Fruit fly (Drosophila melanogaster) whole organism, embryonic: ENCODE results near the gene CG33687.
A peak's percentile ranks its signal among the peaks of the same experiment; 100 is the strongest.

Experiments
- Abd-B ChIP-seq: fragments of 200-800 bp; sonication (Bioruptor generic); optimal IDR thresholded peaks from 2 replicates; lab custom pipeline; 2018; ENCODE audit warnings: missing biosample characterization, mild to moderate bottlenecking, missing genetic modification characterization, moderate library complexity
- BtbVII ChIP-seq: fragments of 200-800 bp; sonication (Bioruptor generic); optimal IDR thresholded peaks from 3 replicates; lab custom pipeline; 2017; ENCODE audit warnings: missing biosample characterization, mild to moderate bottlenecking, missing genetic modification characterization
- CG10209 ChIP-seq: fragments of 200-800 bp; sonication (Bioruptor generic); optimal IDR thresholded peaks from 3 replicates; lab custom pipeline; 2017; ENCODE audit warnings: missing biosample characterization, mild to moderate bottlenecking, missing genetic modification characterization, missing genetic modification reagents
- CG10321 ChIP-seq: fragments of 200-800 bp; sonication (Bioruptor generic); IDR thresholded peaks from 2 replicates; pipeline ENCODE4 v1.3.6; 2022; ENCODE audit warnings: missing biosample characterization, missing genetic modification characterization
- CG10431 ChIP-seq: fragments of 200-800 bp; sonication (Bioruptor generic); optimal IDR thresholded peaks from 3 replicates; lab custom pipeline; 2018; ENCODE audit warnings: missing biosample characterization, mild to moderate bottlenecking, missing genetic modification characterization
- CG11398 ChIP-seq: fragments of 200-800 bp; sonication (Bioruptor generic); optimal IDR thresholded peaks from 2 replicates; lab custom pipeline; 2016; ENCODE audit warnings: missing biosample characterization, missing genetic modification characterization
- CG15011 ChIP-seq: fragments of 200-800 bp; sonication (Bioruptor generic); optimal IDR thresholded peaks from 3 replicates; lab custom pipeline; 2018; ENCODE audit warnings: missing biosample characterization, mild to moderate bottlenecking, missing genetic modification characterization
- CG16815 ChIP-seq: fragments of 200-800 bp; sonication (Bioruptor generic); optimal IDR thresholded peaks from 3 replicates; lab custom pipeline; 2017; ENCODE audit warnings: missing biosample characterization, mild to moderate bottlenecking, missing genetic modification characterization
- CG17568 ChIP-seq: fragments of 200-800 bp; sonication (Bioruptor generic); optimal IDR thresholded peaks from 2 replicates; lab custom pipeline; 2018; ENCODE audit warnings: missing biosample characterization, mild to moderate bottlenecking, missing genetic modification characterization, moderate library complexity
- CG17802 ChIP-seq: fragments of 200-800 bp; sonication (Bioruptor generic); optimal IDR thresholded peaks from 2 replicates; lab custom pipeline; 2018; ENCODE audit warnings: missing biosample characterization, mild to moderate bottlenecking, missing genetic modification characterization, moderate library complexity
- CG17829 ChIP-seq: fragments of 200-800 bp; optimal IDR thresholded peaks from 2 replicates; lab custom pipeline; 2019; ENCODE audit warnings: missing biosample characterization, mild to moderate bottlenecking, missing genetic modification characterization, moderate library complexity
- CG2120 ChIP-seq: fragments of 200-800 bp; sonication (Bioruptor generic); optimal IDR thresholded peaks from 3 replicates; lab custom pipeline; 2016; ENCODE audit warnings: missing biosample characterization, missing genetic modification characterization
- CG30403 ChIP-seq: fragments of 200-800 bp; sonication (Bioruptor generic); optimal IDR thresholded peaks from 3 replicates; lab custom pipeline; 2016; ENCODE audit warnings: missing biosample characterization, missing genetic modification characterization
- CG31224 ChIP-seq: fragments of 200-800 bp; sonication (Bioruptor generic); IDR thresholded peaks from 2 replicates; pipeline ENCODE4 v1.3.6; 2022; ENCODE audit warnings: missing biosample characterization, missing genetic modification characterization
- CG3847 ChIP-seq: fragments of 200-800 bp; sonication (Bioruptor generic); IDR thresholded peaks from 2 replicates; pipeline ENCODE4 v1.3.6; 2022; ENCODE audit warnings: missing biosample characterization, missing genetic modification characterization
- CG4730 ChIP-seq: fragments of 200-800 bp; sonication (Bioruptor generic); IDR thresholded peaks from 2 replicates; pipeline ENCODE4 v1.3.6; 2022; ENCODE audit warnings: missing biosample characterization, missing genetic modification characterization
- CG6254 ChIP-seq: fragments of 200-800 bp; sonication (Bioruptor generic); optimal IDR thresholded peaks from 3 replicates; lab custom pipeline; 2017; ENCODE audit warnings: mild to moderate bottlenecking, missing biosample characterization, missing genetic modification reagents, missing genetic modification characterization
- CG6272 ChIP-seq: fragments of 200-800 bp; sonication (Bioruptor generic); IDR thresholded peaks from 2 replicates; pipeline ENCODE4 v1.3.6; 2022; ENCODE audit warnings: missing biosample characterization, missing genetic modification characterization
- CG6654 ChIP-seq: fragments of 200-800 bp; sonication (Bioruptor generic); optimal IDR thresholded peaks from 2 replicates; lab custom pipeline; 2017; ENCODE audit warnings: missing biosample characterization, mild to moderate bottlenecking, missing genetic modification characterization
- CG7372 ChIP-seq: fragments of 200-800 bp; sonication (Bioruptor generic); IDR thresholded peaks from 2 replicates; pipeline ENCODE4 v1.3.6; 2022; ENCODE audit warnings: missing biosample characterization, missing genetic modification characterization
- CG8290 ChIP-seq, 3 experiments: fragments of 200-800 bp; sonication (Bioruptor generic); optimal IDR thresholded peaks; 2 replicates each; lab custom pipeline; 2016 to 2019; ENCODE audit warnings: missing biosample characterization in 3 of 3, missing genetic modification characterization in 3 of 3, mild to moderate bottlenecking in 2 of 3, moderate library complexity in 1 of 3
- CG9797 ChIP-seq: fragments of 200-800 bp; sonication (Bioruptor generic); optimal IDR thresholded peaks from 3 replicates; lab custom pipeline; 2018; ENCODE audit warnings: missing biosample characterization, mild to moderate bottlenecking, missing genetic modification characterization
- CTCF ChIP-seq: fragments of 200-800 bp; sonication (Bioruptor generic); optimal IDR thresholded peaks from 2 replicates; lab custom pipeline; 2017; ENCODE audit warnings: missing biosample characterization, mild to moderate bottlenecking, missing genetic modification characterization, moderate library complexity
- Doc3 ChIP-seq: fragments of 200-800 bp; sonication (Bioruptor generic); IDR thresholded peaks from 3 replicates; pipeline ENCODE4 v1.3.6; 2022; ENCODE audit warnings: missing biosample characterization, missing genetic modification characterization; ENCODE audit not compliant: partially characterized antibody
- Gsc ChIP-seq: fragments of 200-800 bp; sonication (Bioruptor generic); IDR thresholded peaks from 2 replicates; pipeline ENCODE4 v1.3.6; 2022; ENCODE audit warnings: missing biosample characterization, missing genetic modification characterization
- Hr78 ChIP-seq, 2 experiments: fragments of 200-800 bp in 1 of 2; fragments of >200 bp in 1 of 2; sonication (Bioruptor generic) in 1 of 2; optimal IDR thresholded peaks; 2 replicates each; lab custom pipeline; 2017 to 2019; ENCODE audit warnings: missing biosample characterization in 2 of 2, missing genetic modification characterization in 2 of 2, mild to moderate bottlenecking in 1 of 2, moderate library complexity in 1 of 2
- MESR4 ChIP-seq: fragments of 200-800 bp; sonication (Bioruptor generic); optimal IDR thresholded peaks from 2 replicates; lab custom pipeline; 2018; ENCODE audit warnings: missing biosample characterization, mild to moderate bottlenecking, missing genetic modification characterization, moderate library complexity
- NC2β ChIP-seq: fragments of 200-800 bp; sonication (Bioruptor generic); optimal IDR thresholded peaks from 2 replicates; lab custom pipeline; 2016; ENCODE audit warnings: missing biosample characterization, missing genetic modification characterization
- aop ChIP-seq: fragments of 200-800 bp; sonication (Bioruptor generic); IDR thresholded peaks from 2 replicates; pipeline ENCODE4 v1.3.6; 2022; ENCODE audit warnings: missing biosample characterization, missing genetic modification characterization
- ara ChIP-seq: fragments of 200-800 bp; sonication (Bioruptor generic); IDR thresholded peaks from 2 replicates; pipeline ENCODE4 v1.3.6; 2022; ENCODE audit warnings: missing biosample characterization, missing genetic modification characterization
- esg ChIP-seq: fragments of 200-800 bp; sonication (Bioruptor generic); conservative IDR thresholded peaks from 2 replicates; pipeline ENCODE4 v1.3.6; 2022; ENCODE audit warnings: missing biosample characterization, missing genetic modification characterization
- fd102C ChIP-seq: fragments of 200-800 bp; sonication (Bioruptor generic); optimal IDR thresholded peaks from 2 replicates; lab custom pipeline; 2018; ENCODE audit warnings: missing biosample characterization, mild to moderate bottlenecking, missing genetic modification characterization, moderate library complexity
- fd64A ChIP-seq: fragments of 200-800 bp; sonication (Bioruptor generic); optimal IDR thresholded peaks from 3 replicates; lab custom pipeline; 2018; ENCODE audit warnings: missing biosample characterization, mild to moderate bottlenecking, missing genetic modification characterization
- gcm ChIP-seq: fragments of 200-800 bp; sonication (Bioruptor generic); optimal IDR thresholded peaks from 2 replicates; lab custom pipeline; 2019; ENCODE audit warnings: missing biosample characterization, mild to moderate bottlenecking, missing genetic modification characterization, moderate library complexity
- gem ChIP-seq: fragments of 200-800 bp; sonication (Bioruptor generic); optimal IDR thresholded peaks from 2 replicates; lab custom pipeline; 2019; ENCODE audit warnings: missing biosample characterization, mild to moderate bottlenecking, missing genetic modification characterization, moderate library complexity
- kah ChIP-seq: fragments of 200-800 bp; sonication (Bioruptor generic); optimal IDR thresholded peaks from 2 replicates; lab custom pipeline; 2018; ENCODE audit warnings: missing biosample characterization, mild to moderate bottlenecking, missing genetic modification characterization
- lola ChIP-seq, 3 experiments: fragments of >200 bp in 2 of 3; fragments of 200-800 bp in 1 of 3; sonication (Bioruptor generic) in 1 of 3; optimal IDR thresholded peaks; 2 replicates each; lab custom pipeline; 2017 to 2019; ENCODE audit warnings: missing biosample characterization in 3 of 3, missing genetic modification characterization in 3 of 3, mild to moderate bottlenecking in 1 of 3, moderate library complexity in 1 of 3
- mirr ChIP-seq: fragments of 200-800 bp; sonication (Bioruptor generic); optimal IDR thresholded peaks from 3 replicates; lab custom pipeline; 2018; ENCODE audit warnings: missing biosample characterization, mild to moderate bottlenecking, missing genetic modification characterization
- nau ChIP-seq: fragments of 200-800 bp; sonication (Bioruptor generic); optimal IDR thresholded peaks from 3 replicates; lab custom pipeline; 2017; ENCODE audit warnings: missing biosample characterization, mild to moderate bottlenecking, missing genetic modification characterization, missing genetic modification reagents
- pb ChIP-seq: fragments of 200-800 bp; sonication (Bioruptor generic); optimal IDR thresholded peaks from 3 replicates; lab custom pipeline; 2016; ENCODE audit warnings: missing biosample characterization, missing genetic modification characterization
- psq ChIP-seq: fragments of 200-800 bp; sonication (Bioruptor generic); optimal IDR thresholded peaks from 2 replicates; lab custom pipeline; 2017; ENCODE audit warnings: missing biosample characterization, missing genetic modification characterization
- sima ChIP-seq: fragments of 200-800 bp; sonication (Bioruptor generic); optimal IDR thresholded peaks from 2 replicates; lab custom pipeline; 2016; ENCODE audit warnings: missing biosample characterization, missing genetic modification characterization
- ssp ChIP-seq: fragments of 200-800 bp; sonication (Bioruptor generic); IDR thresholded peaks from 2 replicates; pipeline ENCODE4 v1.3.6; 2022; ENCODE audit warnings: missing biosample characterization, missing genetic modification characterization
- stc ChIP-seq: fragments of 200-800 bp; sonication (Bioruptor generic); IDR thresholded peaks from 2 replicates; pipeline ENCODE4 v1.3.6; 2022; ENCODE audit warnings: missing biosample characterization, missing genetic modification characterization
- trem ChIP-seq: fragments of 200-800 bp; optimal IDR thresholded peaks from 3 replicates; lab custom pipeline; 2019; ENCODE audit warnings: missing biosample characterization, mild to moderate bottlenecking, missing genetic modification characterization, moderate library complexity
- trh ChIP-seq: fragments of 200-800 bp; sonication (Bioruptor generic); optimal IDR thresholded peaks from 2 replicates; lab custom pipeline; 2016; ENCODE audit warnings: missing biosample characterization, missing genetic modification characterization
- tx ChIP-seq: fragments of 200-800 bp; sonication (Bioruptor generic); optimal IDR thresholded peaks from 2 replicates; lab custom pipeline; 2016; ENCODE audit warnings: missing biosample characterization, missing genetic modification characterization
- vvl ChIP-seq: fragments of 200-800 bp; sonication (Bioruptor generic); IDR thresholded peaks from 2 replicates; pipeline ENCODE4 v1.3.6; 2022; ENCODE audit warnings: missing biosample characterization, missing genetic modification characterization
- zfh2 ChIP-seq: fragments of 200-800 bp; sonication (Bioruptor generic); optimal IDR thresholded peaks from 2 replicates; lab custom pipeline; 2016; ENCODE audit warnings: missing biosample characterization, missing genetic modification characterization

The CG33687 gene

DNA sequence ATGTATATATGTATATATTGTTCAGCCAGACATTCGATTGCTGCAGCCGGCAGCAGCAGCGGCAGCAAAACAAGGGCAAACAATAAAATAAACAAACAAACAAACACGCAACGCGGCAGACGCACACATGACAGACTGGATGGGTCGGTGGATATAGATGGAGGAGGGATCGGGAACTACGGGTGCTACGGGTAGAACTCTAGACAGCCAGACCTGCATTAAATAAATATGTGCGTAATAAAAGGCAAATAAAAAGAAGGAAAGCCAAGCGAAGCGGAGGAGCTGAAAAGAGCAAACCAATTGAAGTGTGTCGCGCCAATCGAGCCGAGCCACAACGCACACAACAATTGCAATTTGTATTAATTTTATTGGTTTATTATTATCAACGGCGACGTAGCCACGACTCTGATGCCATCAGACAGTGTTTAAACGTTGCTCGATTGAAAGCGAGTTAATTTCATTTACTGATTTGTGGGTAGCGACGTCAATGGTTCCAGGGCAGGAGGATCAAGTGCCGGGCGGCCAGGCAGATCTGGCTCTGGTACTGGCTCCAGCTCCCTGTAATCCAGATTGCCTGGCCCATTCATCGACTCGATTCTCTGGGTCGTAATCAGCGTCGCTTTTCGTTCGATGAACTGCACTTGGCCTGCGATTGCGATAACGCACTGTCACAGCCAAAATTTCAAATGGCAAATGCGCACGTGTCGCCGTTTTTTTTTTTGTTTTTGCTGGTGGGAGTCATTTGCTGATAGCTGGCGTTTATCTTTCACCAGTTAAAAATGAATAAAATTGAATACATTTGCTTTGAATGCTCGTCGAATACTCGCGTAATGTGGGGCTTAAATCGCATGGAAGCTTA is 3.6 kb upstream of the CG33687 start (continued):
- TF ChIP-seq lola (GFP tag; optimal IDR thresholded peaks at IDR 0.05; lab: Kevin White, UChicago), result peak in 1 of 3 experiments; percentile 50
- TF ChIP-seq NC2β (GFP tag; lab: Kevin White, UChicago), result peak; percentile 40
- peak; percentile 13 for TF ChIP-seq CG6654 (GFP tag; lab: Kevin White, UChicago)
- peak; percentile 58 for TF ChIP-seq gcm (GFP tag; lab: Kevin White, UChicago)
- peak; percentile 41 for TF ChIP-seq CG17568 (GFP tag; lab: Kevin White, UChicago)
- TF ChIP-seq tx (GFP tag; lab: Kevin White, UChicago), result no peak
- TF ChIP-seq CG16815 (GFP tag; lab: Kevin White, UChicago), result no peak
- peak; percentile 17 for TF ChIP-seq CG17802 (tag; lab: Kevin White, UChicago)
- no peak for TF ChIP-seq CG17829
- TF ChIP-seq CG2120 (GFP tag; lab: Kevin White, UChicago), result no peak
- TF ChIP-seq CG11398 (GFP tag; lab: Kevin White, UChicago), result peak; percentile 17
- TF ChIP-seq CG8290 (GFP tag; optimal IDR thresholded peaks at IDR 0.05; lab: Kevin White, UChicago), result no peak
- TF ChIP-seq CG8290 (tag; optimal IDR thresholded peaks at IDR 0.05; lab: Kevin White, UChicago), result peak in 1 of 2 experiments; percentile 69
- no peak for TF ChIP-seq ssp (GFP tag; lab: Robert Waterston, UW)
- TF ChIP-seq CG6254 (GFP tag; lab: Kevin White, UChicago), result peak; percentile 58
- no peak for TF ChIP-seq CG9797 (GFP tag; lab: Kevin White, UChicago)
- no peak for TF ChIP-seq aop (GFP tag; lab: Robert Waterston, UW)
- no peak for TF ChIP-seq Gsc (GFP tag; lab: Robert Waterston, UW)
- peak; percentile 34 for TF ChIP-seq psq (GFP tag; lab: Kevin White, UChicago)
- TF ChIP-seq CG31224 (GFP tag; lab: Robert Waterston, UW), result no peak
- peak; percentile 6 for TF ChIP-seq CTCF (GFP tag; lab: Kevin White, UChicago)
- TF ChIP-seq CG10209 (GFP tag; lab: Kevin White, UChicago), result peak; percentile 52
- peak; percentile 5 for TF ChIP-seq trem (tag; lab: Kevin White, UChicago)
- no peak for TF ChIP-seq stc (GFP tag; lab: Robert Waterston, UW)
- peak; percentile 14 for TF ChIP-seq kah (GFP tag; lab: Kevin White, UChicago)
- TF ChIP-seq zfh2 (GFP tag; lab: Kevin White, UChicago), result no peak
- no peak for TF ChIP-seq CG15011
- TF ChIP-seq Abd-B (GFP tag; lab: Kevin White, UChicago), result no peak
- no peak for TF ChIP-seq sima (GFP tag; lab: Kevin White, UChicago)
- TF ChIP-seq nau (GFP tag; lab: Kevin White, UChicago), result peak; percentile 56
- peak; percentile 24; the same call in 1 of the 2 replicates for TF ChIP-seq ara (GFP tag; lab: Robert Waterston, UW)
- TF ChIP-seq gem (tag; lab: Kevin White, UChicago), result peak; percentile 41
- no peak for TF ChIP-seq CG30403
- no peak for TF ChIP-seq vvl (GFP tag; lab: Robert Waterston, UW)
- no peak for TF ChIP-seq CG6272 (GFP tag; lab: Robert Waterston, UW)
- no peak for TF ChIP-seq CG3847 (GFP tag; lab: Robert Waterston, UW)
- TF ChIP-seq mirr, result no peak
- no peak for TF ChIP-seq Doc3 (GFP tag; lab: Robert Waterston, UW)
- TF ChIP-seq MESR4 (GFP tag; lab: Kevin White, UChicago), result no peak
- no peak for TF ChIP-seq pb
- peak; percentile 40 for TF ChIP-seq fd102C (GFP tag; lab: Kevin White, UChicago)
- peak; percentile 68 for TF ChIP-seq CG10431 (GFP tag; lab: Kevin White, UChicago)
- TF ChIP-seq trh (GFP tag; lab: Kevin White, UChicago), result no peak
- no peak for TF ChIP-seq CG7372 (GFP tag; lab: Robert Waterston, UW)
- no peak for TF ChIP-seq CG10321 (GFP tag; lab: Robert Waterston, UW)
- TF ChIP-seq BtbVII (GFP tag; lab: Kevin White, UChicago), result no peak
- peak; percentile 78 for TF ChIP-seq fd64A (GFP tag; lab: Kevin White, UChicago)
- no peak for TF ChIP-seq Hr78 (GFP tag; optimal IDR thresholded peaks at IDR 0.05; lab: Kevin White, UChicago)
- no peak for TF ChIP-seq CG4730 (GFP tag; lab: Robert Waterston, UW)
- no peak for TF ChIP-seq esg (GFP tag; lab: Robert Waterston, UW)
